Worm (Caenorhabditis elegans) whole organism, late embryonic: Measurements from ENCODE around the gene pole-2.
A peak's percentile ranks its signal among the peaks of the same experiment; 100 is the strongest.

Source experiments
- F13H6.1 ChIP-seq: sonication (generic microtip); optimal IDR thresholded peaks from 2 replicates; lab custom pipeline; 2016; ENCODE audit warnings: missing genetic modification characterization, missing compliant biosample characterization
- K02D7.2 ChIP-seq: sonication (generic microtip); optimal IDR thresholded peaks from 2 replicates; lab custom pipeline; 2017; ENCODE audit warnings: mild to moderate bottlenecking, missing genetic modification characterization, missing compliant biosample characterization
- T23F11.4 ChIP-seq: fragments of 200-800 bp; sonication (Bioruptor generic); optimal IDR thresholded peaks from 2 replicates; lab custom pipeline; 2018; ENCODE audit warnings: mild to moderate bottlenecking, missing genetic modification characterization, missing compliant biosample characterization
- ahr-1 ChIP-seq: sonication (generic microtip); optimal IDR thresholded peaks from 2 replicates; lab custom pipeline; 2016; ENCODE audit warnings: missing genetic modification characterization, missing compliant biosample characterization
- ceh-22 ChIP-seq: sonication (generic microtip); optimal IDR thresholded peaks from 2 replicates; lab custom pipeline; 2017; ENCODE audit warnings: missing biosample characterization, missing genetic modification characterization
- ceh-30 ChIP-seq: fragments of 150-350 bp; optimal IDR thresholded peaks from 2 replicates; lab custom pipeline; 2014; ENCODE audit warnings: missing biosample characterization, missing genetic modification characterization
- ceh-31 ChIP-seq: sonication (generic microtip); optimal IDR thresholded peaks from 2 replicates; lab custom pipeline; 2016; ENCODE audit warnings: missing genetic modification characterization, missing compliant biosample characterization
- ceh-45 ChIP-seq: fragments of 200-800 bp; sonication (Bioruptor generic); IDR thresholded peaks from 2 replicates; pipeline ENCODE4 v1.3.6; 2022; ENCODE audit warnings: missing genetic modification reagents, missing genetic modification characterization, missing compliant biosample characterization
- ceh-48 ChIP-seq: sonication (generic microtip); optimal IDR thresholded peaks from 2 replicates; lab custom pipeline; 2016; ENCODE audit warnings: missing genetic modification characterization, inconsistent platforms, missing compliant biosample characterization
- ceh-9 ChIP-seq: sonication (generic microtip); optimal IDR thresholded peaks from 2 replicates; lab custom pipeline; 2016; ENCODE audit warnings: mild to moderate bottlenecking, missing genetic modification characterization, inconsistent platforms, missing compliant biosample characterization
- dmd-4 ChIP-seq: sonication (generic microtip); optimal IDR thresholded peaks from 2 replicates; lab custom pipeline; 2016; ENCODE audit warnings: borderline replicate concordance, missing genetic modification characterization, missing compliant biosample characterization
- elt-2 ChIP-seq: sonication (generic microtip); optimal IDR thresholded peaks from 2 replicates; lab custom pipeline; 2016; ENCODE audit warnings: missing genetic modification reagents, missing genetic modification characterization, missing compliant biosample characterization
- elt-4 ChIP-seq: sonication (generic microtip); optimal IDR thresholded peaks from 2 replicates; lab custom pipeline; 2016; ENCODE audit warnings: missing genetic modification characterization, missing compliant biosample characterization
- ets-4 ChIP-seq: sonication (generic microtip); optimal IDR thresholded peaks from 2 replicates; lab custom pipeline; 2016; ENCODE audit warnings: missing genetic modification characterization, missing compliant biosample characterization
- eyg-1 ChIP-seq: sonication (generic microtip); optimal IDR thresholded peaks from 2 replicates; lab custom pipeline; 2016; ENCODE audit warnings: missing genotype, missing genetic modification characterization, missing compliant biosample characterization
- fkh-10 ChIP-seq: fragments of 150-350 bp; optimal IDR thresholded peaks from 2 replicates; lab custom pipeline; 2014; ENCODE audit warnings: missing biosample characterization, missing genetic modification reagents, missing genetic modification characterization
- fkh-6 ChIP-seq: sonication (generic microtip); optimal IDR thresholded peaks from 2 replicates; lab custom pipeline; 2016; ENCODE audit warnings: missing genetic modification characterization, missing compliant biosample characterization
- hlh-13 ChIP-seq: fragments of 200-800 bp; sonication (Bioruptor generic); optimal IDR thresholded peaks from 2 replicates; lab custom pipeline; 2018; ENCODE audit warnings: mild to moderate bottlenecking, missing genetic modification characterization, missing compliant biosample characterization
- hlh-30 ChIP-seq: sonication (generic microtip); optimal IDR thresholded peaks from 2 replicates; lab custom pipeline; 2017; ENCODE audit warnings: antibody characterized with exemption, missing genetic modification characterization, missing compliant biosample characterization; ENCODE audit not compliant: insufficient read depth
- hlh-8 ChIP-seq: sonication (generic microtip); optimal IDR thresholded peaks from 2 replicates; lab custom pipeline; 2016; ENCODE audit warnings: missing genotype, missing genetic modification characterization, missing compliant biosample characterization
- madf-2 ChIP-seq: sonication (generic microtip); optimal IDR thresholded peaks from 2 replicates; lab custom pipeline; 2017; ENCODE audit warnings: missing genetic modification characterization, missing compliant biosample characterization
- npax-4 ChIP-seq: sonication (generic microtip); optimal IDR thresholded peaks from 2 replicates; lab custom pipeline; 2016; ENCODE audit warnings: missing genetic modification characterization, missing compliant biosample characterization
- odd-2 ChIP-seq: sonication (generic microtip); optimal IDR thresholded peaks from 2 replicates; lab custom pipeline; 2017; ENCODE audit warnings: antibody characterized with exemption, mild to moderate bottlenecking, missing genetic modification characterization, missing compliant biosample characterization
- pha-2 ChIP-seq: sonication (generic microtip); optimal IDR thresholded peaks from 2 replicates; lab custom pipeline; 2017; ENCODE audit warnings: mild to moderate bottlenecking, missing genetic modification characterization, missing compliant biosample characterization
- pros-1 ChIP-seq: fragments of 150-350 bp; optimal IDR thresholded peaks from 2 replicates; lab custom pipeline; 2014; ENCODE audit warnings: missing biosample characterization, missing genetic modification reagents, missing genetic modification characterization
- rnt-1 ChIP-seq: sonication (generic microtip); optimal IDR thresholded peaks from 2 replicates; lab custom pipeline; 2016; ENCODE audit warnings: missing genetic modification characterization, missing compliant biosample characterization
- sdc-2 ChIP-seq: sonication (generic microtip); optimal IDR thresholded peaks from 2 replicates; lab custom pipeline; 2016; ENCODE audit warnings: missing genotype, missing genetic modification characterization, missing compliant biosample characterization
- sox-2 ChIP-seq: fragments of 200-800 bp; sonication (Bioruptor generic); IDR thresholded peaks from 2 replicates; pipeline ENCODE4 v1.3.6; 2022; ENCODE audit warnings: missing genetic modification reagents, missing genetic modification characterization, missing compliant biosample characterization
- syd-9 ChIP-seq: sonication (generic microtip); optimal IDR thresholded peaks from 2 replicates; lab custom pipeline; 2016; ENCODE audit warnings: mild to moderate bottlenecking, missing genetic modification characterization, moderate library complexity, missing compliant biosample characterization
- tbx-7 ChIP-seq: sonication (generic microtip); optimal IDR thresholded peaks from 2 replicates; lab custom pipeline; 2016; ENCODE audit warnings: missing genotype, missing genetic modification characterization, missing compliant biosample characterization
- ttx-3 ChIP-seq: sonication (generic microtip); optimal IDR thresholded peaks from 2 replicates; lab custom pipeline; 2016; ENCODE audit warnings: missing genetic modification reagents, missing genetic modification characterization, missing compliant biosample characterization
- unc-42 ChIP-seq: sonication (generic microtip); optimal IDR thresholded peaks from 2 replicates; lab custom pipeline; 2016; ENCODE audit warnings: missing genotype, missing genetic modification characterization, missing compliant biosample characterization
- unc-55 ChIP-seq: sonication (generic microtip); optimal IDR thresholded peaks from 2 replicates; lab custom pipeline; 2017; ENCODE audit warnings: missing biosample characterization, missing genetic modification reagents, missing genetic modification characterization

Gene pole-2

ce11 chrIV:8686510-8686909 is at the start of gene pole-2:
Gene pole-2, minus strand, starts transcription at chrIV:8686610.
- no peak for TF ChIP-seq syd-9 (tag; lab: Kevin White, UChicago)
- TF ChIP-seq ceh-22, result no peak
- TF ChIP-seq ceh-30 (tag; lab: Kevin White, UChicago), result no peak
- TF ChIP-seq unc-42 (tag; lab: Kevin White, UChicago), result no peak

ce11 chrIV:8730469-8730868 is 44.1 kb upstream of the pole-2 start, which contains the start of gene F21D5.3:
Gene F21D5.3, plus strand, starts transcription at chrIV:8730815.
- TF ChIP-seq elt-2 (tag; lab: Kevin White, UChicago), result peak; percentile 55
- no peak for TF ChIP-seq hlh-8 (tag; lab: Kevin White, UChicago)

DNA sequence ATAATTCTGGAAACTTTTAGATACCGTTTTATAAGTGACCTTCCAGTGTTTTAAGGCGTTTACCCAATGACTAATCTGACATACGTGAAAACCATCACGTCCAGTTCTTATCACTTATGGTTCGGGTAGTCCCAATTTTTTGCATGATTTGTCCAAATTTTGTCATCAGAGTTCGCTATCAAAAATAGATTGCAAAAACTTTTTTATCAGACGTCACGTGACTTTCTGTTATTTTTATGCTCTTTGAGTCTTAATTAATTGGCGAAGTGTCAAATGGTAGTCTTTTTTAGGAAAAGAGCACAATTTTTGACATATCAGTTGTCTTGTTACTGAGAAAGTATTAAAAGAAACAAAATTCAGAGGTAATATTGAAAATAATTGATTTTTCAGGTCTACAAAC is 43.2 kb upstream of the pole-2 start:
- TF ChIP-seq hlh-30 (tag; lab: Kevin White, UChicago) (peak; percentile 56), ceh-45 (GFP tag; lab: Robert Waterston, UW) (no peak)

- TF ChIP-seq fkh-6 (tag; lab: Kevin White, UChicago) (no peak), elt-2 (tag; lab: Kevin White, UChicago) (no peak), ceh-31 (tag; lab: Kevin White, UChicago) (no peak), ceh-9 (tag; lab: Kevin White, UChicago) (no peak), tbx-7 (no peak), ahr-1 (tag; lab: Kevin White, UChicago) (no peak)
Measured at ce11 chrIV:8728122-8728521, 41.7 kb upstream of the pole-2 start, which contains the start of gene otub-3. Gene otub-3, plus strand, starts transcription at chrIV:8728177.

- TF ChIP-seq fkh-10 (GFP tag; lab: Kevin White, UChicago) (no peak), odd-2 (tag; lab: Kevin White, UChicago) (no peak), hlh-30 (tag; lab: Kevin White, UChicago) (no peak), elt-2 (tag; lab: Kevin White, UChicago) (no peak), ttx-3 (no peak), sox-2 (GFP tag; lab: Robert Waterston, UW) (no peak), sdc-2 (tag; lab: Kevin White, UChicago) (no peak), elt-4 (no peak), K02D7.2 (no peak), T23F11.4 (no peak), ahr-1 (tag; lab: Kevin White, UChicago) (no peak), F13H6.1 (tag; lab: Kevin White, UChicago) (no peak), hlh-8 (tag; lab: Kevin White, UChicago) (no peak), ets-4 (no peak), ceh-22 (no peak), eyg-1 (tag; lab: Kevin White, UChicago) (no peak), ceh-48 (tag; lab: Kevin White, UChicago) (no peak), fkh-6 (tag; lab: Kevin White, UChicago) (no peak), pha-2 (tag; lab: Kevin White, UChicago) (no peak), dmd-4 (no peak)
Measured at ce11 chrIV:8725345-8725744, 38.9 kb upstream of the pole-2 start, which contains the start of gene pgm-3. Gene pgm-3, plus strand, starts transcription at chrIV:8725722.

ce11 chrIV:8724907-8725306 is 38.5 kb upstream of the pole-2 start:
- no peak for TF ChIP-seq ceh-48 (tag; lab: Kevin White, UChicago)
- no peak for TF ChIP-seq madf-2
- no peak for TF ChIP-seq unc-55 (GFP tag; lab: Kevin White, UChicago)
- TF ChIP-seq rnt-1 (tag; lab: Kevin White, UChicago), result no peak
- TF ChIP-seq hlh-13 (GFP tag; lab: Kevin White, UChicago), result no peak
- no peak for TF ChIP-seq eyg-1 (tag; lab: Kevin White, UChicago)
- TF ChIP-seq npax-4, result no peak
- TF ChIP-seq elt-2 (tag; lab: Kevin White, UChicago), result no peak
- TF ChIP-seq ets-4, result no peak
- no peak for TF ChIP-seq pros-1 (tag; lab: Kevin White, UChicago)
